Fruit fly (Drosophila melanogaster) whole organism, pupa: Measurements from ENCODE around the gene Rtnl2.

Experiments used
- CG10348 ChIP-seq: fragments of 200-800 bp; sonication (Bioruptor generic); IDR thresholded peaks from 2 replicates; pipeline ENCODE4 v1.3.6; 2022; ENCODE audit warnings: missing biosample characterization, missing genetic modification characterization
- CG14655 ChIP-seq: fragments of 200-800 bp; sonication (Bioruptor generic); optimal IDR thresholded peaks from 3 replicates; lab custom pipeline; 2017; ENCODE audit warnings: mild to moderate bottlenecking, missing biosample characterization, missing genetic modification reagents, missing genetic modification characterization
- CG4496 ChIP-seq: fragments of 200-800 bp; sonication (Bioruptor generic); IDR thresholded peaks from 3 replicates; pipeline ENCODE4 v1.3.6; 2022; ENCODE audit warnings: missing biosample characterization, missing genetic modification characterization
- CG8159 ChIP-seq: fragments of 200-800 bp; sonication (Bioruptor generic); optimal IDR thresholded peaks from 3 replicates; lab custom pipeline; 2018; ENCODE audit warnings: missing biosample characterization, mild to moderate bottlenecking, missing genetic modification characterization, moderate library complexity
- D1 ChIP-seq: fragments of 200-800 bp; sonication (Bioruptor generic); optimal IDR thresholded peaks from 2 replicates; lab custom pipeline; 2018; ENCODE audit warnings: missing biosample characterization, mild to moderate bottlenecking, missing genetic modification characterization, moderate library complexity
- EcR ChIP-seq: fragments of 200-800 bp; sonication (Bioruptor generic); optimal IDR thresholded peaks from 3 replicates; lab custom pipeline; 2019; ENCODE audit warnings: missing biosample characterization, missing genetic modification characterization, mild to moderate bottlenecking, moderate library complexity, missing genetic modification reagents
- Pif1B ChIP-seq: fragments of 200-800 bp; sonication (Bioruptor generic); optimal IDR thresholded peaks from 3 replicates; lab custom pipeline; 2016; ENCODE audit warnings: missing biosample characterization, missing genetic modification characterization
- fd96Ca ChIP-seq: fragments of 200-800 bp; sonication (Bioruptor generic); IDR thresholded peaks from 3 replicates; pipeline ENCODE4 v1.3.6; 2022; ENCODE audit warnings: missing biosample characterization, missing genetic modification characterization
- gl ChIP-seq: fragments of 200-800 bp; sonication (Bioruptor generic); optimal IDR thresholded peaks from 2 replicates; lab custom pipeline; 2018; ENCODE audit warnings: missing biosample characterization, mild to moderate bottlenecking, missing genetic modification characterization

dm6 chr3R:7572237-7572636 is 42.2 kb upstream of the Rtnl2 start:
- TF ChIP-seq CG14655 (GFP tag; lab: Kevin White, UChicago): no peak
- TF ChIP-seq D1 (tag; lab: Kevin White, UChicago): no peak
- no peak for TF ChIP-seq CG10348 (GFP tag; lab: Robert Waterston, UW)
- TF ChIP-seq fd96Ca (GFP tag; lab: Robert Waterston, UW): no peak
- TF ChIP-seq EcR (GFP tag; lab: Kevin White, UChicago): no peak
- no peak for TF ChIP-seq CG8159 (tag; lab: Kevin White, UChicago)
- no peak for TF ChIP-seq CG4496 (GFP tag; lab: Robert Waterston, UW)
- no peak for TF ChIP-seq gl (tag; lab: Kevin White, UChicago)
- TF ChIP-seq Pif1B: no peak
